Worm (Caenorhabditis elegans) whole organism, L4 larva: ENCODE data around the gene F53F4.1.

Experiments
- F10B5.3 ChIP-seq: sonication (generic microtip); optimal IDR thresholded peaks from 2 replicates; lab custom pipeline; 2016; ENCODE audit warnings: mild to moderate bottlenecking, missing genetic modification characterization, missing compliant biosample characterization
- F26F4.8 ChIP-seq: fragments of 200-800 bp; sonication (Bioruptor generic); conservative IDR thresholded peaks from 2 replicates; pipeline ENCODE4 v1.3.6; 2022; ENCODE audit warnings: missing genetic modification characterization, missing compliant biosample characterization
- F49E8.2 ChIP-seq: sonication (generic microtip); optimal IDR thresholded peaks from 2 replicates; lab custom pipeline; 2016; ENCODE audit warnings: missing compliant biosample characterization, mild to moderate bottlenecking, missing genetic modification characterization, borderline replicate concordance
- T20F7.1 ChIP-seq: fragments of 200-800 bp; sonication (Bioruptor generic); optimal IDR thresholded peaks from 2 replicates; lab custom pipeline; 2018; ENCODE audit warnings: mild to moderate bottlenecking, missing genetic modification characterization, missing compliant biosample characterization
- Y5F2A.4 ChIP-seq: fragments of 200-800 bp; sonication (Bioruptor generic); optimal IDR thresholded peaks from 2 replicates; lab custom pipeline; 2018; ENCODE audit warnings: mild to moderate bottlenecking, missing genetic modification characterization, missing compliant biosample characterization
- Y75B8A.6 ChIP-seq: fragments of 200-800 bp; sonication (Bioruptor generic); IDR thresholded peaks from 2 replicates; pipeline ENCODE4 v1.3.6; 2022; ENCODE audit warnings: missing genetic modification reagents, missing genetic modification characterization, missing compliant biosample characterization
- ZK546.5 ChIP-seq, 2 experiments: sonication (generic microtip); optimal IDR thresholded peaks; 2 replicates each; lab custom pipeline; 2017; ENCODE audit warnings: missing biosample characterization in 2 of 2, missing genetic modification characterization in 2 of 2
- aha-1 ChIP-seq: fragments of 150-350 bp; peaks from one replicate; lab custom pipeline; 2014; ENCODE audit warnings: missing biosample characterization, missing genetic modification characterization
- arid-1 ChIP-seq: fragments of 200-800 bp; sonication (Bioruptor generic); conservative IDR thresholded peaks from 2 replicates; pipeline ENCODE4 v1.3.6; 2022; ENCODE audit warnings: missing genetic modification reagents, missing genetic modification characterization, missing compliant biosample characterization
- attf-4 ChIP-seq: sonication (generic microtip); optimal IDR thresholded peaks from 3 replicates; lab custom pipeline; 2017; ENCODE audit warnings: missing biosample characterization, missing genetic modification characterization
- ceh-28 ChIP-seq: fragments of 150-350 bp; optimal IDR thresholded peaks from 2 replicates; lab custom pipeline; 2014; ENCODE audit warnings: missing biosample characterization, missing genetic modification reagents, missing genetic modification characterization
- ceh-32 ChIP-seq: sonication (generic microtip); optimal IDR thresholded peaks from 2 replicates; lab custom pipeline; 2016; ENCODE audit warnings: mild to moderate bottlenecking, missing genetic modification characterization, missing compliant biosample characterization; ENCODE audit not compliant: poor library complexity
- ceh-44 ChIP-seq: fragments of 200-800 bp; sonication (Bioruptor generic); IDR thresholded peaks from 2 replicates; pipeline ENCODE4 v1.3.6; 2022; ENCODE audit warnings: missing genetic modification reagents, missing genetic modification characterization, missing compliant biosample characterization
- ceh-82 ChIP-seq: sonication (generic microtip); optimal IDR thresholded peaks from 2 replicates; lab custom pipeline; 2017; ENCODE audit warnings: missing biosample characterization, missing genetic modification characterization
- ces-1 ChIP-seq: fragments of 150-350 bp; sonication (generic microtip); optimal IDR thresholded peaks from 4 replicates; lab custom pipeline; 2014; ENCODE audit warnings: missing biosample characterization, missing genetic modification reagents, missing genetic modification characterization
- cey-2 ChIP-seq: sonication (generic microtip); optimal IDR thresholded peaks from 3 replicates; lab custom pipeline; 2017; ENCODE audit warnings: missing genetic modification characterization, mild to moderate bottlenecking, missing compliant biosample characterization, antibody characterized with exemption, borderline replicate concordance; ENCODE audit not compliant: insufficient read depth
- daf-12 ChIP-seq: fragments of 150-350 bp; optimal IDR thresholded peaks from 2 replicates; lab custom pipeline; 2014; ENCODE audit warnings: missing biosample characterization, missing genetic modification reagents, missing genetic modification characterization
- daf-19 ChIP-seq: fragments of 200-800 bp; sonication (Bioruptor generic); conservative IDR thresholded peaks from 2 replicates; pipeline ENCODE4 v1.3.6; 2022; ENCODE audit warnings: missing genetic modification characterization, missing compliant biosample characterization
- daf-8 ChIP-seq: fragments of 200-800 bp; sonication (Bioruptor generic); IDR thresholded peaks from 2 replicates; pipeline ENCODE4 v1.3.6; 2022; ENCODE audit warnings: missing genetic modification characterization, missing compliant biosample characterization
- duxl-1 ChIP-seq: sonication (generic microtip); optimal IDR thresholded peaks from 2 replicates; lab custom pipeline; 2016; ENCODE audit warnings: mild to moderate bottlenecking, missing genetic modification characterization, moderate library complexity, missing compliant biosample characterization; ENCODE audit not compliant: poor library complexity
- dve-1 ChIP-seq: sonication (generic microtip); optimal IDR thresholded peaks from 2 replicates; lab custom pipeline; 2017; ENCODE audit warnings: antibody characterized with exemption, mild to moderate bottlenecking, missing genetic modification characterization, missing compliant biosample characterization; ENCODE audit not compliant: insufficient read depth
- hif-1 ChIP-seq, 2 experiments: sonication (generic microtip); optimal IDR thresholded peaks; 2 replicates each; lab custom pipeline; 2016 to 2017; ENCODE audit warnings: missing compliant biosample characterization in 2 of 2, missing genetic modification characterization in 2 of 2, missing genetic modification reagents in 2 of 2, missing genotype in 2 of 2, mild to moderate bottlenecking in 1 of 2
- hlh-11 ChIP-seq: fragments of 200-800 bp; sonication (Bioruptor generic); optimal IDR thresholded peaks from 2 replicates; lab custom pipeline; 2018; ENCODE audit warnings: mild to moderate bottlenecking, missing genetic modification characterization, missing compliant biosample characterization
- hmg-1.1 ChIP-seq: fragments of 200-800 bp; sonication (Bioruptor generic); IDR thresholded peaks from 2 replicates; pipeline ENCODE4 v1.3.6; 2022; ENCODE audit warnings: missing genetic modification reagents, missing genetic modification characterization, missing compliant biosample characterization
- jun-1 ChIP-seq: fragments of 150-350 bp; optimal IDR thresholded peaks from 2 replicates; lab custom pipeline; 2014; ENCODE audit warnings: missing biosample characterization, missing genetic modification reagents, missing genetic modification characterization
- lim-7 ChIP-seq: fragments of 200-800 bp; sonication (Bioruptor generic); IDR thresholded peaks from 2 replicates; pipeline ENCODE4 v1.3.6; 2022; ENCODE audit warnings: missing genetic modification characterization, missing compliant biosample characterization
- lin-38 ChIP-seq: fragments of 200-800 bp; sonication (Bioruptor generic); IDR thresholded peaks from 2 replicates; pipeline ENCODE4 v1.3.6; 2022; ENCODE audit warnings: missing genetic modification reagents, missing genetic modification characterization, missing compliant biosample characterization
- lir-3 ChIP-seq: sonication (generic microtip); optimal IDR thresholded peaks from 2 replicates; lab custom pipeline; 2016; ENCODE audit warnings: mild to moderate bottlenecking, missing genetic modification characterization, missing compliant biosample characterization
- madf-5 ChIP-seq, 2 experiments: fragments of 200-800 bp; sonication (Bioruptor generic); IDR thresholded peaks; 2 replicates each; pipeline ENCODE4 v1.3.6; 2022; ENCODE audit warnings: missing compliant biosample characterization in 2 of 2, missing genetic modification characterization in 2 of 2
- madf-9 ChIP-seq: fragments of 200-800 bp; sonication (Bioruptor generic); conservative IDR thresholded peaks from 2 replicates; pipeline ENCODE4 v1.3.6; 2022; ENCODE audit warnings: missing genetic modification reagents, missing genetic modification characterization, missing compliant biosample characterization
- mdt-29 ChIP-seq: fragments of 200-800 bp; sonication (Bioruptor generic); IDR thresholded peaks from 2 replicates; pipeline ENCODE4 v1.3.6; 2022; ENCODE audit warnings: missing genetic modification reagents, missing genetic modification characterization, missing compliant biosample characterization
- mes-2 ChIP-seq: sonication (generic microtip); optimal IDR thresholded peaks from 2 replicates; lab custom pipeline; 2016; ENCODE audit warnings: missing genotype, mild to moderate bottlenecking, missing genetic modification characterization, missing compliant biosample characterization; ENCODE audit not compliant: poor library complexity, severe bottlenecking
- mxl-2 ChIP-seq: fragments of 200-800 bp; sonication (Bioruptor generic); conservative IDR thresholded peaks from 2 replicates; pipeline ENCODE4 v1.3.6; 2022; ENCODE audit warnings: missing genetic modification reagents, missing genetic modification characterization, missing compliant biosample characterization
- nhr-10 ChIP-seq: fragments of 150-350 bp; optimal IDR thresholded peaks from 2 replicates; lab custom pipeline; 2014; ENCODE audit warnings: missing biosample characterization, missing genetic modification characterization
- nhr-11 ChIP-seq: fragments of 150-350 bp; optimal IDR thresholded peaks from 2 replicates; lab custom pipeline; 2014; ENCODE audit warnings: missing biosample characterization, missing genetic modification characterization
- nhr-6 ChIP-seq: fragments of 150-350 bp; optimal IDR thresholded peaks from 2 replicates; lab custom pipeline; 2014; ENCODE audit warnings: missing biosample characterization, missing genetic modification characterization
- nhr-77 ChIP-seq: fragments of 150-350 bp; optimal IDR thresholded peaks from 2 replicates; lab custom pipeline; 2014; ENCODE audit warnings: missing biosample characterization, missing genetic modification characterization
- pqm-1 ChIP-seq: sonication (generic microtip); optimal IDR thresholded peaks from 2 replicates; lab custom pipeline; 2017; ENCODE audit warnings: missing biosample characterization, missing genetic modification characterization
- rbr-2 ChIP-seq: sonication (generic microtip); optimal IDR thresholded peaks from 2 replicates; lab custom pipeline; 2016; ENCODE audit warnings: missing genotype, missing genetic modification characterization, missing compliant biosample characterization
- sdz-12 ChIP-seq: fragments of 200-800 bp; sonication (Bioruptor generic); optimal IDR thresholded peaks from 2 replicates; lab custom pipeline; 2018; ENCODE audit warnings: mild to moderate bottlenecking, missing genetic modification characterization, missing compliant biosample characterization
- set-16 ChIP-seq: fragments of 200-800 bp; sonication (Bioruptor generic); IDR thresholded peaks from 2 replicates; pipeline ENCODE4 v1.3.6; 2022; ENCODE audit warnings: missing genetic modification reagents, missing genetic modification characterization, missing compliant biosample characterization
- spr-3 ChIP-seq: fragments of 200-800 bp; sonication (Bioruptor generic); optimal IDR thresholded peaks from 2 replicates; lab custom pipeline; 2018; ENCODE audit warnings: mild to moderate bottlenecking, missing genetic modification characterization, missing compliant biosample characterization
- unc-62 ChIP-seq, 3 experiments: fragments of 150-350 bp in 1 of 3; sonication (generic microtip); optimal IDR thresholded peaks in 2 of 3; peaks in 1 of 3; 1 replicate in 1 of 3; 2 replicates in 2 of 3; lab custom pipeline; 2014 to 2017; ENCODE audit warnings: missing biosample characterization in 3 of 3, missing genetic modification characterization in 3 of 3, missing genetic modification reagents in 3 of 3, missing genotype in 1 of 3
- zag-1 ChIP-seq: fragments of 150-350 bp; optimal IDR thresholded peaks from 2 replicates; lab custom pipeline; 2014; ENCODE audit warnings: missing biosample characterization, missing genetic modification characterization
- zfp-2 ChIP-seq: sonication (generic microtip); optimal IDR thresholded peaks from 2 replicates; lab custom pipeline; 2016; ENCODE audit warnings: mild to moderate bottlenecking, missing genetic modification characterization, missing compliant biosample characterization
- zfp-3 ChIP-seq: fragments of 200-800 bp; sonication (Bioruptor generic); conservative IDR thresholded peaks from 2 replicates; pipeline ENCODE4 v1.3.6; 2022; ENCODE audit warnings: missing genetic modification reagents, missing genetic modification characterization, missing compliant biosample characterization
- zip-2 ChIP-seq: fragments of 150-350 bp; optimal IDR thresholded peaks from 2 replicates; lab custom pipeline; 2014; ENCODE audit warnings: missing biosample characterization, missing genetic modification characterization
- ztf-11 ChIP-seq: fragments of 150-350 bp; optimal IDR thresholded peaks from 2 replicates; lab custom pipeline; 2014; ENCODE audit warnings: missing biosample characterization, missing genetic modification characterization
- ztf-7 ChIP-seq: fragments of 150-350 bp; optimal IDR thresholded peaks from 2 replicates; lab custom pipeline; 2014; ENCODE audit warnings: missing biosample characterization, missing genetic modification characterization

Gene F53F4.1

DNA sequence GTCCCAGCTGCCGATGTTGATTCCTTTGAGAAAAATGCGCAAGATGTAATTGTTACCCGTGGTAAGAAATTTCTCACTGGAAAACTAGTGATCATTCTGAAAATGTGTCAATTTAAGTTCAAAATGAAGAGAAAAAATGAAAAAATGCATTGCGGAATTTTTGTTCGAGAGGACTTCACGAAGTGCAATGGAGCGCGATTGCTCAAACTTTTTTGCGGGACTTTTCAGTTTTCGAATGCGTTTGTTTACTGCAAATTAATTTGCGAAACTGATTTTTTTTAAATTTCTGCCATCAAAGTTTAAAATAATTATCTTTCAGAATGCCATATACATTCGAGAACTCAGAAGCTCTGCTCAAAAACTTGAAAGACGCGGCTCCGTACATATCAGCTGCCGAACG is 16.1 kb upstream of the F53F4.1 start, which contains the start of the genes nuaf-1 and bir-2 (continued):
- no peak for TF ChIP-seq zfp-3
- TF ChIP-seq ztf-11 (tag; lab: Kevin White, UChicago), result no peak
- no peak for TF ChIP-seq Y75B8A.6
- no peak for TF ChIP-seq ceh-44 (GFP tag; lab: Robert Waterston, UW)
- no peak for TF ChIP-seq zip-2
- no peak for TF ChIP-seq F26F4.8 (GFP tag; lab: Robert Waterston, UW)
- no peak for TF ChIP-seq F49E8.2 (tag; lab: Kevin White, UChicago)
- peak; percentile 95 for TF ChIP-seq lin-38
- no peak for TF ChIP-seq spr-3 (GFP tag; lab: Kevin White, UChicago)
- peak; percentile 52 for TF ChIP-seq dve-1 (tag; lab: Kevin White, UChicago)
- no peak for TF ChIP-seq attf-4
- no peak for TF ChIP-seq lir-3 (tag; lab: Kevin White, UChicago)
- TF ChIP-seq mxl-2 (GFP tag; lab: Robert Waterston, UW), result no peak
- no peak for TF ChIP-seq jun-1 (tag; lab: Kevin White, UChicago)
- TF ChIP-seq ztf-7 (tag; lab: Kevin White, UChicago), result no peak
- no peak for TF ChIP-seq madf-5 (GFP tag; IDR thresholded peaks at IDR 0.05; lab: Robert Waterston, UW)
- no peak for TF ChIP-seq nhr-10 (tag; lab: Kevin White, UChicago)
- TF ChIP-seq hif-1 (tag; optimal IDR thresholded peaks at IDR 0.05; lab: Kevin White, UChicago), result peak in 1 of 2 experiments; percentile 4
- TF ChIP-seq daf-12, result no peak
- TF ChIP-seq aha-1 (tag; lab: Kevin White, UChicago), result peak; percentile 86
- no peak for TF ChIP-seq cey-2
- no peak for TF ChIP-seq F10B5.3 (tag; lab: Kevin White, UChicago)
- no peak for TF ChIP-seq lim-7 (GFP tag; lab: Robert Waterston, UW)
- no peak for TF ChIP-seq T20F7.1 (GFP tag; lab: Kevin White, UChicago)
- TF ChIP-seq nhr-11, result no peak
- no peak for TF ChIP-seq zfp-2 (tag; lab: Kevin White, UChicago)
- TF ChIP-seq arid-1 (GFP tag; lab: Robert Waterston, UW), result no peak
- no peak for TF ChIP-seq unc-62 (GFP tag; optimal IDR thresholded peaks at IDR 0.05 in 1 of 2; lab: Kevin White, UChicago)
- no peak for TF ChIP-seq unc-62 (tag; optimal IDR thresholded peaks at IDR 0.05; lab: Kevin White, UChicago)
- no peak for TF ChIP-seq zag-1
- TF ChIP-seq Y5F2A.4 (GFP tag; lab: Kevin White, UChicago), result no peak
- TF ChIP-seq nhr-6 (tag; lab: Kevin White, UChicago), result peak; percentile 90
- TF ChIP-seq rbr-2 (tag; lab: Kevin White, UChicago), result no peak
- TF ChIP-seq ceh-28 (tag; lab: Kevin White, UChicago), result no peak

- TF ChIP-seq daf-19 (GFP tag; lab: Robert Waterston, UW) (no peak), nhr-6 (tag; lab: Kevin White, UChicago) (peak; percentile 61), hlh-11 (tag; lab: Kevin White, UChicago) (peak; percentile 75), pqm-1 (tag; lab: Kevin White, UChicago) (peak; percentile 66), ces-1 (GFP tag; lab: Kevin White, UChicago) (no peak), hmg-1.1 (GFP tag; lab: Robert Waterston, UW) (no peak), F49E8.2 (tag; lab: Kevin White, UChicago) (no peak), dve-1 (tag; lab: Kevin White, UChicago) (peak; percentile 46), duxl-1 (tag; lab: Kevin White, UChicago) (no peak), ceh-32 (tag; lab: Kevin White, UChicago) (no peak), Y5F2A.4 (GFP tag; lab: Kevin White, UChicago) (no peak), arid-1 (GFP tag; lab: Robert Waterston, UW) (no peak), set-16 (GFP tag; lab: Robert Waterston, UW) (no peak), ceh-82 (tag; lab: Kevin White, UChicago) (no peak), lim-7 (GFP tag; lab: Robert Waterston, UW) (no peak), mes-2 (no peak), mdt-29 (GFP tag; lab: Robert Waterston, UW) (no peak), madf-9 (no peak), mxl-2 (GFP tag; lab: Robert Waterston, UW) (no peak), F10B5.3 (tag; lab: Kevin White, UChicago) (no peak), nhr-77 (peak; percentile 28), ceh-28 (tag; lab: Kevin White, UChicago) (no peak), spr-3 (GFP tag; lab: Kevin White, UChicago) (no peak), sdz-12 (GFP tag; lab: Kevin White, UChicago) (no peak), ZK546.5 (tag; optimal IDR thresholded peaks at IDR 0.05; lab: Kevin White, UChicago) (no peak), daf-8 (GFP tag; lab: Robert Waterston, UW) (no peak)
Measured at ce11 chrV:13571714-13572258, 12.8 kb upstream of the F53F4.1 start, which contains the start of gene C50B8.4. Gene C50B8.4, plus strand, starts transcription at chrV:13572012.
